Fruit fly (Drosophila melanogaster): ENCODE measurements around the gene roq.

Gene roq

dm6 chr3L:16329495-16329894, 48.9 kb downstream of the roq start, which contains the start of gene CG33061:
Gene CG33061 (plus strand): TSS chr3L:16329795.
- TF ChIP-seq pdm3 (GFP tag; optimal IDR thresholded peaks at IDR 0.05): no peak

DNA sequence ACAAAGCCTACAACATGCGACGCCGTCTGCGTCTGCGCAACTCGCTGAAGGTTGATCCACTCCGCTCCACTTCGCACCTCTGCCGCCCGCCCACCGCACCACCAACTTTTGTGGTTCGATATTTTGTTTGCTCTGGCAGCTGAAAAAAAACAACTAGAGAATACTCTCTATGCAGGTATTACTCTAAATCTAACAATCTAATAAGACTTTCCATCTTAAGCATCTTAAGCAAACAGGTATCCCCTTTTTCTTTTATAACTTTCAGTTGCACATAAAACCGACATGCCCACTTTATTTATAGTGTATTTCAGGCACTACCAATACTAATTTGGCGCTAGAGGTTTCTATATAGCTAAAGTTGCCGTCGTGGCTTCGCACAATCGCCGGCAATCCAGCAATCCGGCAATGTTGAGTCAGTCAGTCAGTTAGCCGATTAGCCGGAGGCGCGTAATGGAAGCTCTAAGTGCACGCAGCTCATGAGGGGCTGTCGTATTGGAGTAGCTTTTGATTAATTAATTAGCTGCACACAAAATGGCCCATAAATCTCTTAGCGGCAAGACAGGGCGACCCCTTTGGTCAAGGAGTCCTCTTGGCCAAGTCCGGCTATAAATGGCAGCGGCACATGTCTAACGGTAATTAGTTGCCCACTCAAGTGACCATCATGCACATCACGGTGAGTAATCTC, 50.0 kb downstream of the roq start, which contains the start of gene CG13058:
TSS of gene CG13058 (plus strand) at position 635 of the 685 bp plus-strand sequence.
- TF ChIP-seq Eip75B (GFP tag; optimal IDR thresholded peaks at IDR 0.05): no peak
- no peak for TF ChIP-seq cyc (GFP tag; optimal IDR thresholded peaks at IDR 0.05)
- no peak for TF ChIP-seq Blimp-1 (GFP tag; optimal IDR thresholded peaks at IDR 0.05)
- TF ChIP-seq CG34406 (GFP tag; optimal IDR thresholded peaks at IDR 0.05): no peak
- no peak for TF ChIP-seq spab (GFP tag; optimal IDR thresholded peaks at IDR 0.05)
- peak; percentile 71 for TF ChIP-seq Ets96B (tag; optimal IDR thresholded peaks at IDR 0.05)
- TF ChIP-seq Sox102F (GFP tag; optimal IDR thresholded peaks at IDR 0.05): no peak
- peak; percentile 67 for TF ChIP-seq fkh (GFP tag; optimal IDR thresholded peaks at IDR 0.05)
- peak; percentile 48; the same call in 1 of the 2 replicates for TF ChIP-seq CG11294 (GFP tag; IDR thresholded peaks at IDR 0.05)
- TF ChIP-seq CG32006 (GFP tag; optimal IDR thresholded peaks at IDR 0.05): peak; percentile 85
- TF ChIP-seq achi (GFP tag; optimal IDR thresholded peaks at IDR 0.05): peak; percentile 61
- TF ChIP-seq dsx (GFP tag; optimal IDR thresholded peaks at IDR 0.05; ENCODE audit: poor library complexity, severe bottlenecking): no peak
- no peak for TF ChIP-seq topi (GFP tag; optimal IDR thresholded peaks at IDR 0.05)
- peak; percentile 35 for TF ChIP-seq dac (GFP tag; optimal IDR thresholded peaks at IDR 0.05)
- TF ChIP-seq CG11762 (GFP tag; optimal IDR thresholded peaks at IDR 0.05; ENCODE audit: insufficient read depth): peak; percentile 43
- TF ChIP-seq Hr4 (GFP tag; optimal IDR thresholded peaks at IDR 0.05): peak; percentile 85
- TF ChIP-seq Gug (GFP tag; IDR thresholded peaks at IDR 0.05): peak; percentile 32; the same call in 1 of the 2 replicates
- 0 out of 3 replicates have a peak, but pooled peaks have one; percentile 42 for TF ChIP-seq CG6163 (GFP tag; IDR thresholded peaks at IDR 0.05)
- TF ChIP-seq CG10631 (GFP tag; optimal IDR thresholded peaks at IDR 0.05): peak; percentile 37
- peak; percentile 65 for TF ChIP-seq Lpt (GFP tag; optimal IDR thresholded peaks at IDR 0.05)
- TF ChIP-seq CG15336 (GFP tag; IDR thresholded peaks at IDR 0.05): peak; percentile 93
- peak; percentile 9 for TF ChIP-seq Met (GFP tag; optimal IDR thresholded peaks at IDR 0.05)
- no peak for TF ChIP-seq ss (GFP tag; optimal IDR thresholded peaks at IDR 0.05)
- no peak for TF ChIP-seq Ets21C (GFP tag; optimal IDR thresholded peaks at IDR 0.05)
- TF ChIP-seq CG11902 (GFP tag; optimal IDR thresholded peaks at IDR 0.05): no peak
- peak; percentile 10 for TF ChIP-seq CG16779 (tag; optimal IDR thresholded peaks at IDR 0.05)
- peak; percentile 61 for TF ChIP-seq fd59A (GFP tag; optimal IDR thresholded peaks at IDR 0.05)
- no peak for TF ChIP-seq Eip93F (GFP tag; optimal IDR thresholded peaks at IDR 0.05)
- TF ChIP-seq salr (GFP tag; optimal IDR thresholded peaks at IDR 0.05): peak; percentile 42 to 64
- peak; percentile 39 for TF ChIP-seq Sox14 (GFP tag; optimal IDR thresholded peaks at IDR 0.05)
- TF ChIP-seq OdsH (GFP tag; optimal IDR thresholded peaks at IDR 0.05): peak; percentile 55
- peak; percentile 89 for TF ChIP-seq CG8119 (GFP tag; IDR thresholded peaks at IDR 0.05)
- TF ChIP-seq CG7368 (GFP tag; optimal IDR thresholded peaks at IDR 0.05): no peak
- no peak for TF ChIP-seq CG8319 (GFP tag; optimal IDR thresholded peaks at IDR 0.05)
- TF ChIP-seq CG1621 (tag; optimal IDR thresholded peaks at IDR 0.05): peak; percentile 15
- TF ChIP-seq acj6 (GFP tag; optimal IDR thresholded peaks at IDR 0.05): peak; percentile 50
- no peak for TF ChIP-seq Hr39 (GFP tag; optimal IDR thresholded peaks at IDR 0.05)
- peak; percentile 5 for TF ChIP-seq Hr38 (GFP tag; optimal IDR thresholded peaks at IDR 0.05)
- no peak for TF ChIP-seq Smox (GFP tag; optimal IDR thresholded peaks at IDR 0.05)
- peak; percentile 44 for TF ChIP-seq CG3919 (GFP tag; optimal IDR thresholded peaks at IDR 0.05)
- peak; percentile 72 for TF ChIP-seq net (GFP tag; optimal IDR thresholded peaks at IDR 0.05)
- TF ChIP-seq CG8632 (GFP tag; optimal IDR thresholded peaks at IDR 0.05): peak; percentile 4
- TF ChIP-seq vri (GFP tag; optimal IDR thresholded peaks at IDR 0.05): no peak
- TF ChIP-seq fd85E (GFP tag; optimal IDR thresholded peaks at IDR 0.05): no peak
- peak; percentile 40 for TF ChIP-seq CG6808 (GFP tag; optimal IDR thresholded peaks at IDR 0.05)
- TF ChIP-seq esn (GFP tag; optimal IDR thresholded peaks at IDR 0.05): no peak
- no peak for TF ChIP-seq lz (GFP tag; optimal IDR thresholded peaks at IDR 0.05)
- no peak for TF ChIP-seq Sox15 (GFP tag; optimal IDR thresholded peaks at IDR 0.05)
